Worm (Caenorhabditis elegans): ENCODE data around the gene bath-20.

- TF ChIP-seq ref-1 (GFP tag; conservative IDR thresholded peaks at IDR 0.05) (no peak), med-1 (GFP tag; optimal IDR thresholded peaks at IDR 0.05; ENCODE audit: insufficient read depth) (no peak), cog-1 (tag; optimal IDR thresholded peaks at IDR 0.05) (no peak), klf-2 (GFP tag; conservative IDR thresholded peaks at IDR 0.05) (no peak), flt-1 (GFP tag; IDR thresholded peaks at IDR 0.05) (no peak), T22C8.4 (GFP tag; IDR thresholded peaks at IDR 0.05) (no peak)
Measured at ce11 chrII:2075513-2075912, 33.2 kb upstream of the bath-20 start, which contains the start of gene F07E5.8.
